Fruit fly (Drosophila melanogaster): ENCODE results near the gene CG8209.

DNA sequence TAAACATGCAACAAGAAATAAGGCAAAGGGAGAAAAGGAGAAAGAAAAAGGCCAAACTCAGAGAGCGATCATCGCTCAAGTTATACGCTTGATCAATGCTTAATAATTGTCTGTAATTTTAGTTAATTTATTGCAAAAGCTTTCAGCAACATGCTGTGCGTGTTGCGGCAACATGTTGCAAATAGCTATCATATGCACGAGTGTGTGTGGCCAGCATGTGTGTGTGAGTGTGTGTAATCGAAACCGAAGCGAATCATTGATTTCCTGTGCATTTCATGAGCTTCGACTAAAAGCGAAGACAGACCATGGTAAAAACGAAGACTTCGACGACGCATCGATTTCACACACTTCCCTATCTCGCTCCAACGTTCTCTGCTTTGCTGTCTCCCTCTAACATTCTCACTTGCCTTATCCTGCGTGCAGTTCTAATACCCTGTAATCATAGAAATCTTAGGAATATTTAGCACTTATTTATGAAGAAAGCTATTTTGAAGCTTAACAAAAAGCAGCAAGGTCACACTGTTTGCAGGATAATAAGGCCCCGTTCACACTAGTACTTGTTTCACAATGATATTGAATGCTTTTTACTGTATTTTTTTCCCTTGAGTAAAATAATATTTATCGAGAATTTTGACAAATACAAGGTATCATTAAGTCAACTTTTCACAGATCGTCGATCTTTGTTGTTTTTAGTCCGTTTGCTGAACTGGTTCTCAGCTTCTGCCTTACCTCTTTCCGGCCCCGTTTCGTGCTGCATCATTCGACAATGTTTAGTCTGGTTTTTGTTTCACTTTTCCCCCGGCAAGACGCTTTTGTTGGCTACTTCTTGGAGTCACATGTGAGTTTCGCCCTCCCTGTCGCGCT, 37.0 kb downstream of the CG8209 start:
- TF ChIP-seq CG12768 (GFP tag; optimal IDR thresholded peaks at IDR 0.05) = no peak
- no peak for TF ChIP-seq Hr96 (GFP tag; optimal IDR thresholded peaks at IDR 0.05)
- no peak for TF ChIP-seq CG33017 (tag; optimal IDR thresholded peaks at IDR 0.05)
- no peak for TF ChIP-seq toe (GFP tag; optimal IDR thresholded peaks at IDR 0.05)
- no peak for TF ChIP-seq tj (GFP tag; optimal IDR thresholded peaks at IDR 0.05)
- no peak for TF ChIP-seq CG11617 (GFP tag; optimal IDR thresholded peaks at IDR 0.05)
- no peak for TF ChIP-seq CG14711 (tag; optimal IDR thresholded peaks at IDR 0.05)
- no peak for TF ChIP-seq cic (GFP tag; optimal IDR thresholded peaks at IDR 0.05)
- no peak for TF ChIP-seq pad (GFP tag; optimal IDR thresholded peaks at IDR 0.05)
- TF ChIP-seq CG7045 (GFP tag; optimal IDR thresholded peaks at IDR 0.05) = no peak
- no peak for TF ChIP-seq kay (GFP tag; ENCODE audit: borderline replicate concordance)
